Worm (Caenorhabditis elegans): ENCODE data around the gene let-70.

DNA sequence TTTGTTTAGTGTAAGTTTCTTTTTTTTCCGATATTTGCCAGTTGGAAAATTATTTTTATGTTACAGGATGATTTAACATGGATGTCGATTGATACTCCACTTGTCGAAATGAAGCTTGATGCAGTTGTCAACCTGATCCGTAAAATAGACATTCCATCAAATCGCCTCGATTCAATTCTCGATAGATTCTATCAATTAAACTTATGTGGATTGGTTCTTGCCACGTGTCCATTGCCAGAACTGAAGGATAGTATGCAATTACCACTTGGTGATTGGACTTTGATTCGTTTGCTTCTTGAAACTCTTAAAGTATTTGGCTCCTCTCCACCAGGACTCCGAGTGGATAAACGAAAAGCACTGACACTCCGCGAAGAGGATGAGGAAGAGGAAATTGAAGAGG, 37.7 kb downstream of the let-70 start:
- TF ChIP-seq ama-1 (optimal IDR thresholded peaks at IDR 0.05) (no peak), flt-1 (GFP tag; IDR thresholded peaks at IDR 0.05) (no peak), ceh-36 (tag; optimal IDR thresholded peaks at IDR 0.05) (no peak), F13C5.2 (tag; optimal IDR thresholded peaks at IDR 0.05) (no peak), ets-7 (tag; optimal IDR thresholded peaks at IDR 0.05) (no peak), tbx-11 (GFP tag; IDR thresholded peaks at IDR 0.05) (no peak), hnd-1 (tag; optimal IDR thresholded peaks at IDR 0.05) (no peak)
